ENCODE assay signal across 2 worm cellular contexts in genomic region chrIII:2946626-2947168, ce11.
TF ChIP-seq lines count a peak whose summit lies in the region.

Gene H05C05.1 (plus strand): TSS chrIII:2947118.

TF ChIP-seq in whole organism, L4 larva, 104 proteins besides CTCF, POLR2A, EP300 and RAD21:
- TF ChIP-seq unc-130 (GFP tag; optimal IDR thresholded peaks at IDR 0.05; lab: Kevin White, UChicago) = peak; percentile 16
- TF ChIP-seq lin-38 (GFP tag; IDR thresholded peaks at IDR 0.05; lab: Robert Waterston, UW) = peak; percentile 64; the same call in 1 of the 2 replicates
- no peak for TF ChIP-seq aly-2 (tag; optimal IDR thresholded peaks at IDR 0.05; lab: Kevin White, UChicago)
- TF ChIP-seq F49E8.2 (tag; optimal IDR thresholded peaks at IDR 0.05; lab: Kevin White, UChicago; ENCODE audit: borderline replicate concordance) = peak; percentile 91
- no peak for TF ChIP-seq lin-29 (GFP tag; IDR thresholded peaks at IDR 0.05; lab: Robert Waterston, UW)
TF ChIP-seq in whole organism, L4 larva: peak in this region for 3.

TF ChIP-seq in whole organism, young adult, 124 proteins besides CTCF, POLR2A, EP300 and RAD21:
- TF ChIP-seq unc-130 (GFP tag; optimal IDR thresholded peaks at IDR 0.05; lab: Kevin White, UChicago) (no peak), let-607 (tag; optimal IDR thresholded peaks at IDR 0.05; lab: Kevin White, UChicago) (no peak), ceh-58 (GFP tag; IDR thresholded peaks at IDR 0.05; lab: Robert Waterston, UW) (no peak), ceh-91 (GFP tag; IDR thresholded peaks at IDR 0.05; lab: Robert Waterston, UW) (peak; percentile 78), lag-1 (GFP tag; IDR thresholded peaks at IDR 0.05; lab: Robert Waterston, UW) (no peak), snpc-3.4 (tag; optimal IDR thresholded peaks at IDR 0.05; lab: Kevin White, UChicago) (peak; percentile 50), tbp1 (GFP tag; optimal IDR thresholded peaks at IDR 0.05; lab: Kevin White, UChicago) (peak; percentile 46), madf-8 (GFP tag; conservative IDR thresholded peaks at IDR 0.05; lab: Robert Waterston, UW) (peak; percentile 87), F33H1.4 (GFP tag; IDR thresholded peaks at IDR 0.05; lab: Robert Waterston, UW) (peak; percentile 98), attf-6 (GFP tag; IDR thresholded peaks at IDR 0.05; lab: Robert Waterston, UW) (no peak), F55B11.4 (tag; optimal IDR thresholded peaks at IDR 0.05; lab: Kevin White, UChicago; ENCODE audit: borderline replicate concordance, insufficient read depth) (no peak), hmg-1.2 (GFP tag; IDR thresholded peaks at IDR 0.05; lab: Robert Waterston, UW) (peak; percentile 35; the same call in 1 of the 2 replicates), atf-7 (tag; optimal IDR thresholded peaks at IDR 0.05; lab: Kevin White, UChicago) (no peak), nfyb-1 (GFP tag; IDR thresholded peaks at IDR 0.05; lab: Robert Waterston, UW) (no peak), madf-6 (GFP tag; IDR thresholded peaks at IDR 0.05; lab: Robert Waterston, UW) (peak; percentile 96), efl-1 (GFP tag; optimal IDR thresholded peaks at IDR 0.05; lab: Kevin White, UChicago) (peak; percentile 71), rcor-1 (GFP tag; IDR thresholded peaks at IDR 0.05; lab: Robert Waterston, UW) (peak; percentile 56; the same call in 1 of the 2 replicates), cebp-2 (GFP tag; IDR thresholded peaks at IDR 0.05; lab: Robert Waterston, UW) (no peak), bed-1 (GFP tag; IDR thresholded peaks at IDR 0.05; lab: Robert Waterston, UW) (no peak), dpl-1 (GFP tag; optimal IDR thresholded peaks at IDR 0.05; lab: Kevin White, UChicago) (peak; percentile 38), hsf-1 (GFP tag; IDR thresholded peaks at IDR 0.05; lab: Robert Waterston, UW) (peak; percentile 60; the same call in 1 of the 2 replicates), tlf-1 (GFP tag; optimal IDR thresholded peaks at IDR 0.05; lab: Kevin White, UChicago) (peak; percentile 66), lir-1 (GFP tag; conservative IDR thresholded peaks at IDR 0.05; lab: Robert Waterston, UW) (no peak), lin-54 (GFP tag; optimal IDR thresholded peaks at IDR 0.05; lab: Kevin White, UChicago) (peak; percentile 45), Y95B8A.8 (GFP tag; IDR thresholded peaks at IDR 0.05; lab: Robert Waterston, UW) (0 out of 2 replicates have a peak, but pooled peaks have one; percentile 45), Y79H2A.3 (GFP tag; conservative IDR thresholded peaks at IDR 0.05; lab: Robert Waterston, UW) (no peak), hmg-20 (GFP tag; IDR thresholded peaks at IDR 0.05; lab: Robert Waterston, UW) (no peak), B0019.2 (GFP tag; conservative IDR thresholded peaks at IDR 0.05; lab: Robert Waterston, UW) (0 out of 2 replicates have a peak, but pooled peaks have one; percentile 24), dox-1 (GFP tag; IDR thresholded peaks at IDR 0.05; lab: Robert Waterston, UW) (peak; percentile 78), athp-1 (tag; optimal IDR thresholded peaks at IDR 0.05; lab: Kevin White, UChicago) (peak; percentile 20), somi-1 (GFP tag; optimal IDR thresholded peaks at IDR 0.05; lab: Kevin White, UChicago) (no peak), nfya-2 (GFP tag; IDR thresholded peaks at IDR 0.05; lab: Robert Waterston, UW) (no peak), F49E8.2 (tag; optimal IDR thresholded peaks at IDR 0.05; lab: Kevin White, UChicago; ENCODE audit: insufficient read depth) (peak; percentile 21), K12H6.12 (tag; optimal IDR thresholded peaks at IDR 0.05; lab: Kevin White, UChicago) (no peak), hrde-1 (tag; optimal IDR thresholded peaks at IDR 0.05; lab: Kevin White, UChicago; ENCODE audit: borderline replicate concordance) (peak; percentile 17), zfh-2 (GFP tag; conservative IDR thresholded peaks at IDR 0.05; lab: Robert Waterston, UW) (no peak), mcd-1 (GFP tag; IDR thresholded peaks at IDR 0.05; lab: Robert Waterston, UW) (peak; percentile 70), ztf-6 (GFP tag; IDR thresholded peaks at IDR 0.05; lab: Robert Waterston, UW) (no peak), snpc-1.3 (tag; optimal IDR thresholded peaks at IDR 0.05; lab: Kevin White, UChicago; ENCODE audit: insufficient read depth) (peak; percentile 44), B0261.1 (tag; optimal IDR thresholded peaks at IDR 0.05; lab: Kevin White, UChicago) (no peak), lsl-1 (GFP tag; optimal IDR thresholded peaks at IDR 0.05; lab: Kevin White, UChicago) (peak; percentile 100), ekl-4 (GFP tag; IDR thresholded peaks at IDR 0.05; lab: Robert Waterston, UW) (peak; percentile 63), him-1 (tag; optimal IDR thresholded peaks at IDR 0.05; lab: Kevin White, UChicago) (peak; percentile 32), xnd-1 (tag; optimal IDR thresholded peaks at IDR 0.05; lab: Kevin White, UChicago) (peak; percentile 99), ztf-22 (GFP tag; optimal IDR thresholded peaks at IDR 0.05; lab: Kevin White, UChicago) (no peak), F10E7.11 (tag; optimal IDR thresholded peaks at IDR 0.05; lab: Kevin White, UChicago) (no peak), D2030.7 (GFP tag; IDR thresholded peaks at IDR 0.05; lab: Robert Waterston, UW) (peak; percentile 80)

Comparison
In these comparisons a context has a peak if more than half of its experiments do, and no peak if none do; other contexts are left out.
1. Of the 7 proteins assayed by ChIP-seq in both whole organism, young adult and whole organism, L4 larva: peak only in whole organism, young adult: dpl-1; only in whole organism, L4 larva: unc-130; in both: F49E8.2; in neither: 4.